Fruit fly (Drosophila melanogaster) whole organism, pupa: ENCODE measurements around the gene Prosbeta3.
A peak's percentile ranks its signal among the peaks of the same experiment; 100 is the strongest.

Source experiments
- CG10348 ChIP-seq: fragments of 200-800 bp; sonication (Bioruptor generic); IDR thresholded peaks from 2 replicates; pipeline ENCODE4 v1.3.6; 2022; ENCODE audit warnings: missing biosample characterization, missing genetic modification characterization
- CG12605 ChIP-seq: fragments of 200-800 bp; sonication (Bioruptor generic); IDR thresholded peaks from 2 replicates; pipeline ENCODE4 v1.3.6; 2022; ENCODE audit warnings: missing biosample characterization, missing genetic modification characterization
- CG13204 ChIP-seq: fragments of 200-800 bp; sonication (Bioruptor generic); optimal IDR thresholded peaks from 2 replicates; lab custom pipeline; 2018; ENCODE audit warnings: missing biosample characterization, mild to moderate bottlenecking, missing genetic modification characterization, moderate library complexity
- CG14655 ChIP-seq: fragments of 200-800 bp; sonication (Bioruptor generic); optimal IDR thresholded peaks from 3 replicates; lab custom pipeline; 2017; ENCODE audit warnings: mild to moderate bottlenecking, missing biosample characterization, missing genetic modification reagents, missing genetic modification characterization
- CG15710 ChIP-seq: fragments of 200-800 bp; sonication (Bioruptor generic); optimal IDR thresholded peaks from 2 replicates; lab custom pipeline; 2018; ENCODE audit warnings: missing biosample characterization, mild to moderate bottlenecking, missing genetic modification characterization, moderate library complexity
- CG17806 ChIP-seq: fragments of 200-800 bp; sonication (Bioruptor generic); optimal IDR thresholded peaks from 2 replicates; lab custom pipeline; 2018; ENCODE audit warnings: missing biosample characterization, mild to moderate bottlenecking, missing genetic modification characterization, moderate library complexity
- CG32121 ChIP-seq: fragments of 200-800 bp; sonication (Bioruptor generic); IDR thresholded peaks from 2 replicates; pipeline ENCODE4 v1.3.6; 2022; ENCODE audit warnings: missing biosample characterization, missing genetic modification characterization
- CG34367 ChIP-seq: fragments of 200-800 bp; sonication (Bioruptor generic); optimal IDR thresholded peaks from 2 replicates; lab custom pipeline; 2018; ENCODE audit warnings: missing biosample characterization, mild to moderate bottlenecking, missing genetic modification characterization
- CG4496 ChIP-seq: fragments of 200-800 bp; sonication (Bioruptor generic); IDR thresholded peaks from 3 replicates; pipeline ENCODE4 v1.3.6; 2022; ENCODE audit warnings: missing biosample characterization, missing genetic modification characterization
- CG8159 ChIP-seq: fragments of 200-800 bp; sonication (Bioruptor generic); optimal IDR thresholded peaks from 3 replicates; lab custom pipeline; 2018; ENCODE audit warnings: missing biosample characterization, mild to moderate bottlenecking, missing genetic modification characterization, moderate library complexity
- CG8301 ChIP-seq: fragments of 200-800 bp; sonication (Bioruptor generic); optimal IDR thresholded peaks from 2 replicates; lab custom pipeline; 2018; ENCODE audit warnings: missing biosample characterization, mild to moderate bottlenecking, missing genetic modification characterization
- CG9948 ChIP-seq: fragments of 200-800 bp; sonication (Bioruptor generic); optimal IDR thresholded peaks from 2 replicates; lab custom pipeline; 2018; ENCODE audit warnings: missing biosample characterization, mild to moderate bottlenecking, missing genetic modification characterization, moderate library complexity
- D1 ChIP-seq: fragments of 200-800 bp; sonication (Bioruptor generic); optimal IDR thresholded peaks from 2 replicates; lab custom pipeline; 2018; ENCODE audit warnings: missing biosample characterization, mild to moderate bottlenecking, missing genetic modification characterization, moderate library complexity
- EcR ChIP-seq: fragments of 200-800 bp; sonication (Bioruptor generic); optimal IDR thresholded peaks from 3 replicates; lab custom pipeline; 2019; ENCODE audit warnings: missing biosample characterization, missing genetic modification characterization, mild to moderate bottlenecking, moderate library complexity, missing genetic modification reagents
- Ets98B ChIP-seq: fragments of 200-800 bp; sonication (Bioruptor generic); IDR thresholded peaks from 2 replicates; pipeline ENCODE4 v1.3.6; 2022; ENCODE audit warnings: missing biosample characterization, missing genetic modification characterization
- Pif1A ChIP-seq: fragments of 200-800 bp; sonication (Bioruptor generic); optimal IDR thresholded peaks from 3 replicates; lab custom pipeline; 2016; ENCODE audit warnings: missing biosample characterization, missing genetic modification characterization
- Pif1B ChIP-seq: fragments of 200-800 bp; sonication (Bioruptor generic); optimal IDR thresholded peaks from 3 replicates; lab custom pipeline; 2016; ENCODE audit warnings: missing biosample characterization, missing genetic modification characterization
- Snoo ChIP-seq: fragments of 200-800 bp; sonication (Bioruptor generic); optimal IDR thresholded peaks from 3 replicates; lab custom pipeline; 2017; ENCODE audit warnings: missing biosample characterization, mild to moderate bottlenecking, missing genetic modification characterization, inconsistent platforms
- fd96Ca ChIP-seq: fragments of 200-800 bp; sonication (Bioruptor generic); IDR thresholded peaks from 3 replicates; pipeline ENCODE4 v1.3.6; 2022; ENCODE audit warnings: missing biosample characterization, missing genetic modification characterization
- gl ChIP-seq: fragments of 200-800 bp; sonication (Bioruptor generic); optimal IDR thresholded peaks from 2 replicates; lab custom pipeline; 2018; ENCODE audit warnings: missing biosample characterization, mild to moderate bottlenecking, missing genetic modification characterization
- rn ChIP-seq: fragments of 200-800 bp; sonication (Bioruptor generic); IDR thresholded peaks from 2 replicates; pipeline ENCODE4 v1.3.6; 2022; ENCODE audit warnings: missing biosample characterization, missing genetic modification characterization

Prosbeta3 gene

DNA sequence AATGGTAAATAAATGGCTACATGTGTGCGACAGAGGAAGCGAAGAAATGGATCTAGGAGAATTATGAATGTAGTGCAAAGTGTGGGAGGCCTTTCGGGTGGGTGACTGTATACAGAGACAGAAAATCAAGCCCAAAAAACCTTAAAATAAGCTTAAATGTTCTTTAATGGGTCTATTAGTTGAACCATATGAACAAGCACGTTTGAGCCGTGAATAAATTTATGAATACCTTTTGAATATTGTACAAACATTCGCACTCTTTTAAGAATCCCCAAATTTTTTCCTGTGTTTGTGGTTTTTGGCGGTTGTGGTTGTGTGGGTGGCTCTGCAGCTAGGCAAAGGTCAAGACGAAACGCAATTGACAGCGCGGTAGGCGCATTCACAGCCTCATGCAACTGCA, 39.4 kb downstream of the Prosbeta3 start:
- TF ChIP-seq CG13204 (GFP tag; lab: Kevin White, UChicago) = no peak
- no peak for TF ChIP-seq CG12605 (GFP tag; lab: Robert Waterston, UW)
- TF ChIP-seq CG10348 (GFP tag; lab: Robert Waterston, UW) = no peak
- no peak for TF ChIP-seq rn (GFP tag; lab: Robert Waterston, UW)
- TF ChIP-seq fd96Ca (GFP tag; lab: Robert Waterston, UW) = no peak
- TF ChIP-seq CG9948 (tag; lab: Kevin White, UChicago) = no peak
- TF ChIP-seq CG17806 (tag; lab: Kevin White, UChicago) = no peak
- no peak for TF ChIP-seq CG8159
- peak; percentile 43 for TF ChIP-seq CG8301
- TF ChIP-seq Snoo = no peak
- TF ChIP-seq Pif1B (GFP tag; lab: Kevin White, UChicago) = no peak
- TF ChIP-seq CG4496 (GFP tag; lab: Robert Waterston, UW) = peak; percentile 22; the same call in 2 of the 3 replicates
- peak; percentile 46; the same call in 1 of the 2 replicates for TF ChIP-seq CG32121 (GFP tag; lab: Robert Waterston, UW)
- no peak for TF ChIP-seq CG14655 (GFP tag; lab: Kevin White, UChicago)
- TF ChIP-seq Ets98B (GFP tag; lab: Robert Waterston, UW) = no peak
- TF ChIP-seq CG34367 (tag; lab: Kevin White, UChicago) = no peak
- TF ChIP-seq EcR (GFP tag; lab: Kevin White, UChicago) = no peak

DNA sequence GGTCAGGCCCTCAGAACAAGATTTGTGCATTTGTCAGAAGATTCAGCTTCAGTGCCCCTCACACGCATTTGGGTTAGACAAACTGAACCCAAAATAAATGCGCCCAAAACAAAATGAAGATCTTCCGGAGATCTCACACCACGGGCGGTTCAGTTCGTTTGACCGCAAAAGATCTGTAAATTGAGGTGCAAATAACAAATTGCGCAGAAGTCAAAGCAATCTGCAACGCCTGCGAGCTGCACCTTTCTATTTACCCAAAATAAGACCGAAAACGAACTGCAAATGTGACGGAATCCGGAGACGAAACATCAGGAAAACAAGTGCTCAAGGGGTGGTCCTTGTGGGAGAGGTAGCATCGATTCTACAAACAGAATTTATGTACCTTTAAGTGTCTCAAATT, 40.5 kb downstream of the Prosbeta3 start:
- TF ChIP-seq EcR (GFP tag; lab: Kevin White, UChicago) (no peak), Pif1A (GFP tag; lab: Kevin White, UChicago) (no peak), Pif1B (GFP tag; lab: Kevin White, UChicago) (no peak), fd96Ca (GFP tag; lab: Robert Waterston, UW) (no peak)

DNA sequence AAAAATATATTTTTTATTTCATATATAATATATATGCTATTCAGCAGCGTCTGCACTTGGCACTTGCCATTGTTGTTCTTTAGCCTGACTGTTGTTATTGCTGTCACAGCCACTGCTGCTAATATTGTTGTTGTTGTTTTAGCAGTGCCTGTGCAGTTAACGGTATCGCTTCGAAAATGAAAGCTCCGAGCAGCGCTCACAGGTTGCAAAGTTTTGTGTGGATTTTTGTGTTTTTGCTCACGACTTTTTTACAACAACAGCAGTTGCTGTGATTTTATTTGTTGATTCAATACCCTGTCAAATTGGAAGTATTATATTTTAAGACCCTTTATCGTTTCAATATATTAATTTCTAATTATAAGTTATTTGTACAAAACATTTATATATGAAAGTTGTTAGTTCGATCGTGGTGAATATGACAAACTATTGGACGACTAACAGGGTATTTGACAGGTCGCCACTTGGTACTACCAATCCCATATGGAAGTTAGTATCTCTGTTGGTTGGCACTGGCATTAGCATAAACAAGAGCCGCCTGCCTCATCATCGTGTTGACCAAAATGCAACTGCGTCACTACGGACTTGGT, 42.2 kb downstream of the Prosbeta3 start:
- TF ChIP-seq CG32121 (GFP tag; lab: Robert Waterston, UW) (peak; percentile 25; the same call in 1 of the 2 replicates), Pif1B (GFP tag; lab: Kevin White, UChicago) (peak; percentile 10), CG9948 (tag; lab: Kevin White, UChicago) (no peak), CG10348 (GFP tag; lab: Robert Waterston, UW) (no peak), CG13204 (GFP tag; lab: Kevin White, UChicago) (no peak), EcR (GFP tag; lab: Kevin White, UChicago) (no peak), D1 (tag; lab: Kevin White, UChicago) (no peak), Ets98B (GFP tag; lab: Robert Waterston, UW) (peak; percentile 61), fd96Ca (GFP tag; lab: Robert Waterston, UW) (peak; percentile 36; the same call in 1 of the 3 replicates), CG8159 (no peak)

DNA sequence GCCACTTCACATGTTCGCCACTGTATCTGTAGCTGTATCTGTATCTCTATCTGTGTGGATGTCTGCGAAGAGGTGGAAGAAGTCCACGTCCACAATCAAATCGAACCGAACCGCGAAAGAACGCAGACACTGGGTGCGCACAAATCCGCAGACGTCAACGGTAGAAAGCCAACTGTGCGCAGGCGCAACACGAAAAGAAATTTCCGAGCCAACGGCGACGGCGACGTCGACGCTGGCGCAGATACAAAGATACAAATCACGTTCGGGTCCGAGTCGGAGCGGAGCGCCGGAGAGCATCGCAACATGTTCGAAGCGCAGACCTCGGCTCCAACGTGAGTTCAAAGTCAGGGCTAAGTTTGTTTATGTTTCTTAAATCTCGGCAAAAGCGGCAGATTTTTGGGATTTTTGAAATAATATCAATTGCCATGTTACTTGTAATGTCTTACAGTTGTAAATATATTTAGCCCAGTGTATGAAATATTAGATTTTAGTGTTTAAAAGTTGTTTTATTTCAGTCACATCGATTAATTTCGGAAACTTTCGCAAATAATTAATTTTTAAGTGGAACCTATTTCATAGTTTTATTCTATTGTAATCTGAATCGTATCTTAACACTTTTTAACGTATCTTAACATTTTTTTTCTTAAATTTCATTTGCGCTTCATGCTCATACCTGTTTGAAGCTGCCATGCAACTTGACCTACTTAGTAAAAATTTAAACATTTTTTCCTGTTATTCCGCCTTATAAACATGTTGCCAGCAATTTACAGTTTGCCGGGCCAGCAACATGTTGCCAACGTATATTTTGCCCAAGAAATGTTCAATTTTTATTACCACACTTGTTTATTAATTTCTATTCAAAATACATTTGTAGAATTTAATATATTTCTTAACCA, 42.9 kb downstream of the Prosbeta3 start, which contains the start of gene ich:
ich (minus strand) TSS at position 178 of the 896 bp plus-strand sequence.
- TF ChIP-seq EcR (GFP tag; lab: Kevin White, UChicago) (peak; percentile 4), fd96Ca (GFP tag; lab: Robert Waterston, UW) (0 out of 3 replicates have a peak, but pooled peaks have one; percentile 31), rn (GFP tag; lab: Robert Waterston, UW) (no peak)

dm6 chr3R:8960329-8960728, 45.7 kb downstream of the Prosbeta3 start:
- TF ChIP-seq CG8301 (peak; percentile 53), Pif1B (GFP tag; lab: Kevin White, UChicago) (no peak), CG14655 (GFP tag; lab: Kevin White, UChicago) (peak; percentile 43), CG32121 (GFP tag; lab: Robert Waterston, UW) (peak; percentile 53; the same call in 1 of the 2 replicates)

- TF ChIP-seq CG8301 (no peak), Ets98B (GFP tag; lab: Robert Waterston, UW) (no peak), Snoo (no peak), CG12605 (GFP tag; lab: Robert Waterston, UW) (no peak)
Measured at dm6 chr3R:8959153-8959552, 46.9 kb downstream of the Prosbeta3 start.

DNA sequence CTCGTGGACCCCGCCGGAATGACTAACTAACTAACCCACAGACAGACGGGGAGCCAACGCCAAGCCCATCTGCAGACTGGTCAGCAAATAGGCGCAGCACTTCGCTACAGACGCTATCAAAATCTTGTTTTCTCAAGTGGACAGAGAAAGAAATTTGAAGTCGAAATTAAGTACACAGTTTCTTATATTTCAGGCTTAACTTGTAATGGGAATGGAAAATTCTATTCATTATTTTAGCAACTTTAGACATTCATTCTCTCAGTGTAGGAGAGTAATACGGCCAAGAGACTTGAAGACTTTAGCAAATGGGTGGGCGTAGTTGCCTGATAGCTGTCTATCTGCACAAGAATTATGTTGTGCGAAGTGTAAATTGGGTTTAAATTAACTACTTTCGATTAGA, 47.7 kb downstream of the Prosbeta3 start:
- no peak for TF ChIP-seq rn (GFP tag; lab: Robert Waterston, UW)
- no peak for TF ChIP-seq D1 (tag; lab: Kevin White, UChicago)
- peak; percentile 51; the same call in 1 of the 2 replicates for TF ChIP-seq CG12605 (GFP tag; lab: Robert Waterston, UW)
- TF ChIP-seq gl (tag; lab: Kevin White, UChicago) = no peak
- TF ChIP-seq CG8301 = peak; percentile 74
- TF ChIP-seq CG14655 (GFP tag; lab: Kevin White, UChicago) = peak; percentile 76
- TF ChIP-seq CG8159 = peak; percentile 70
- peak; percentile 56 for TF ChIP-seq CG15710
- TF ChIP-seq Pif1B (GFP tag; lab: Kevin White, UChicago) = peak; percentile 25
- TF ChIP-seq Snoo = no peak
- TF ChIP-seq fd96Ca (GFP tag; lab: Robert Waterston, UW) = no peak; the same call in 2 of the 3 replicates
- peak; percentile 81 for TF ChIP-seq CG17806 (tag; lab: Kevin White, UChicago)
- TF ChIP-seq Pif1A (GFP tag; lab: Kevin White, UChicago) = peak; percentile 22
- 0 out of 2 replicates have a peak, but pooled peaks have one; percentile 12 for TF ChIP-seq CG10348 (GFP tag; lab: Robert Waterston, UW)
- TF ChIP-seq CG13204 (GFP tag; lab: Kevin White, UChicago) = peak; percentile 24
- TF ChIP-seq EcR (GFP tag; lab: Kevin White, UChicago) = no peak
- peak; percentile 68 for TF ChIP-seq CG34367 (tag; lab: Kevin White, UChicago)
- 0 out of 2 replicates have a peak, but pooled peaks have one; percentile 28 for TF ChIP-seq CG32121 (GFP tag; lab: Robert Waterston, UW)
- TF ChIP-seq Ets98B (GFP tag; lab: Robert Waterston, UW) = peak; percentile 78
- TF ChIP-seq CG4496 (GFP tag; lab: Robert Waterston, UW) = peak; percentile 78
- peak; percentile 74 for TF ChIP-seq CG9948 (tag; lab: Kevin White, UChicago)
